Fruit fly (Drosophila melanogaster): ENCODE data around the gene CG11313.

DNA sequence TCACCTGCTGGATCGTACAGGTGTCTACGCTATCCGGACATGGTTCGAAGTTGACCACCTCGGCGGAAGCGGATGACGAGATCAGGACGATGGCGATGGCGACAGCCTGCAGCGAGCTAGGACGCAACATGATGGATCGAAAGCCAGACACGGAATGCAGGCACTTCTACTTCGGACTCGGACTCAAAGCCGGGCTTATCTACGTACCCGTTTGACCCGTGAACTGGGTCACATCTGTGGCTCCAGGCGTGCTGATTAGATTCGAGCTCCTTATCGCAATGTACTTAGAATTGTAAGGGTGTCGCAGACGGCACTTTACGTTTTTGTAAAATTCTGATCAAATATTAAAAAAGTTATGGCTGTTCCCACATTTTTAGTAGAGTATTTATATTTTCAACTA, 14.1 kb upstream of the CG11313 start, which contains the start of gene Npc2g:
- no peak for TF ChIP-seq rgr (GFP tag; optimal IDR thresholded peaks at IDR 0.05)
- no peak for TF ChIP-seq Hr83 (GFP tag; optimal IDR thresholded peaks at IDR 0.05; ENCODE audit: poor library complexity, severe bottlenecking)
- no peak for TF ChIP-seq brk (GFP tag; optimal IDR thresholded peaks at IDR 0.05)
- TF ChIP-seq Hr78 (GFP tag; optimal IDR thresholded peaks at IDR 0.05) = no peak
- no peak for TF ChIP-seq pan (optimal IDR thresholded peaks at IDR 0.05)
- no peak for TF ChIP-seq tai (GFP tag; optimal IDR thresholded peaks at IDR 0.05)
- TF ChIP-seq br (GFP tag; optimal IDR thresholded peaks at IDR 0.05) = no peak
- no peak for TF ChIP-seq psq (GFP tag; optimal IDR thresholded peaks at IDR 0.05)
- TF ChIP-seq Dfd (GFP tag; optimal IDR thresholded peaks at IDR 0.05) = no peak

Data from whole organism, wandering third instar larva.